Worm (Caenorhabditis elegans) whole organism, L4 larva: ENCODE measurements around the gene str-73.
A peak's percentile ranks its signal among the peaks of the same experiment; 100 is the strongest.

Experiments
- Y48G9A.11 ChIP-seq: fragments of 200-800 bp; sonication (Bioruptor generic); IDR thresholded peaks from 2 replicates; pipeline ENCODE4 v1.3.6; 2022; ENCODE audit warnings: missing genetic modification reagents, missing genetic modification characterization, missing compliant biosample characterization
- ceh-82 ChIP-seq: sonication (generic microtip); optimal IDR thresholded peaks from 2 replicates; lab custom pipeline; 2017; ENCODE audit warnings: missing biosample characterization, missing genetic modification characterization
- dmd-6 ChIP-seq: fragments of 200-800 bp; sonication (Bioruptor generic); IDR thresholded peaks from 2 replicates; pipeline ENCODE4 v1.3.6; 2022; ENCODE audit warnings: missing genetic modification reagents, missing genetic modification characterization, missing compliant biosample characterization
- duxl-1 ChIP-seq: sonication (generic microtip); optimal IDR thresholded peaks from 2 replicates; lab custom pipeline; 2016; ENCODE audit warnings: mild to moderate bottlenecking, missing genetic modification characterization, moderate library complexity, missing compliant biosample characterization; ENCODE audit not compliant: poor library complexity
- lim-7 ChIP-seq: fragments of 200-800 bp; sonication (Bioruptor generic); IDR thresholded peaks from 2 replicates; pipeline ENCODE4 v1.3.6; 2022; ENCODE audit warnings: missing genetic modification characterization, missing compliant biosample characterization
- mxl-3 ChIP-seq: fragments of 200-800 bp; sonication (Bioruptor generic); optimal IDR thresholded peaks from 2 replicates; lab custom pipeline; 2018; ENCODE audit warnings: mild to moderate bottlenecking, missing genetic modification characterization, missing compliant biosample characterization
- nhr-76 ChIP-seq: fragments of 150-350 bp; optimal IDR thresholded peaks from 2 replicates; lab custom pipeline; 2014; ENCODE audit warnings: missing biosample characterization, missing genetic modification characterization
- nhr-77 ChIP-seq: fragments of 150-350 bp; optimal IDR thresholded peaks from 2 replicates; lab custom pipeline; 2014; ENCODE audit warnings: missing biosample characterization, missing genetic modification characterization
- php-3 ChIP-seq: fragments of 200-800 bp; sonication (Bioruptor generic); IDR thresholded peaks from 2 replicates; pipeline ENCODE4 v1.3.6; 2022; ENCODE audit warnings: missing genetic modification reagents, missing genetic modification characterization, missing compliant biosample characterization
- rbr-2 ChIP-seq: sonication (generic microtip); optimal IDR thresholded peaks from 2 replicates; lab custom pipeline; 2016; ENCODE audit warnings: missing genotype, missing genetic modification characterization, missing compliant biosample characterization
- snpc-1.2 ChIP-seq: fragments of 200-800 bp; sonication (Bioruptor generic); IDR thresholded peaks from 2 replicates; pipeline ENCODE4 v1.3.6; 2022; ENCODE audit warnings: missing genetic modification reagents, missing genetic modification characterization, missing compliant biosample characterization
- spr-1 ChIP-seq: sonication (generic microtip); optimal IDR thresholded peaks from 2 replicates; lab custom pipeline; 2016; ENCODE audit warnings: mild to moderate bottlenecking, missing genetic modification characterization, missing compliant biosample characterization
- unc-62 ChIP-seq, 3 experiments: fragments of 150-350 bp in 1 of 3; sonication (generic microtip); optimal IDR thresholded peaks in 2 of 3; peaks in 1 of 3; 1 replicate in 1 of 3; 2 replicates in 2 of 3; lab custom pipeline; 2014 to 2017; ENCODE audit warnings: missing biosample characterization in 3 of 3, missing genetic modification characterization in 3 of 3, missing genetic modification reagents in 3 of 3, missing genotype in 1 of 3
- vab-7 ChIP-seq: fragments of 200-800 bp; sonication (Bioruptor generic); IDR thresholded peaks from 2 replicates; pipeline ENCODE4 v1.3.6; 2022; ENCODE audit warnings: missing genetic modification reagents, missing genetic modification characterization, missing compliant biosample characterization

str-73 gene

ce11 chrV:16470916-16471315, 40.9 kb downstream of the str-73 start, which contains the start of gene srh-138:
Gene srh-138 (minus strand): TSS chrV:16471016.
- TF ChIP-seq spr-1 (tag; lab: Kevin White, UChicago), result no peak
- TF ChIP-seq ceh-82 (tag; lab: Kevin White, UChicago), result no peak
- TF ChIP-seq snpc-1.2, result no peak
- no peak for TF ChIP-seq nhr-77 (tag; lab: Kevin White, UChicago)

DNA sequence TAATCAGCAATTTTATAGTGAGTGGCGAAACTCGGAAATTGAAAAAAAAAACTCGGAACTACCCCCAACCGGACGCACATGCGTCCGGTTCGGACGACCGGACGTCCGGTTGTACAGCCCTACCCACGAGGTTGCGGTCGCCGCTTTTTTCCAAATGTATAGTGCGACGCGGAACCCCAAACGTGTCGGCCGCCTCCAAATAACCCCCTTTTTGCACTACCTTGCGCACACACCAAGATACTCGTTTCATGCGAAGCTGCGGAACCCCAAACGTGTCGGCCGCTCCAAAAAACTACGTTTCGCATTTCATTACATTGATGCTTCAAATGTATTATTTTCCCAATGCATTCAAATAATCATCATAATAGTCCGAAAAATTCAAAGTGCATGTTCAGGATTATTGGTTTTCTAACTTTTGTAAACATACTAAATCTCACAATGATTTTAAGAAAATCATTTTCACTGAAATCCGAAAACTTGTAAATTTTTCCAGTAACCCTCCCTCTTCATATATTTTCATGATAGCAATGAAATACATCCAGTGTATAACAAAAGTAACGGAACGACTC, 42.0 kb downstream of the str-73 start, which contains the start of gene srw-35:
Gene srw-35 (plus strand): TSS at position 519 of the 569 bp plus-strand sequence.
- TF ChIP-seq mxl-3, result no peak
- TF ChIP-seq Y48G9A.11 (GFP tag; lab: Robert Waterston, UW), result no peak
- TF ChIP-seq php-3 (GFP tag; lab: Robert Waterston, UW), result 0 out of 2 replicates have a peak, but pooled peaks have one; percentile 19

- TF ChIP-seq lim-7 (GFP tag; lab: Robert Waterston, UW) (peak; percentile 59; the same call in 1 of the 2 replicates), dmd-6 (0 out of 2 replicates have a peak, but pooled peaks have one; percentile 20), vab-7 (GFP tag; lab: Robert Waterston, UW) (peak; percentile 41; the same call in 1 of the 2 replicates)
These were observed 44.6 kb downstream of the str-73 start for ce11 chrV:16474686-16475085.

DNA sequence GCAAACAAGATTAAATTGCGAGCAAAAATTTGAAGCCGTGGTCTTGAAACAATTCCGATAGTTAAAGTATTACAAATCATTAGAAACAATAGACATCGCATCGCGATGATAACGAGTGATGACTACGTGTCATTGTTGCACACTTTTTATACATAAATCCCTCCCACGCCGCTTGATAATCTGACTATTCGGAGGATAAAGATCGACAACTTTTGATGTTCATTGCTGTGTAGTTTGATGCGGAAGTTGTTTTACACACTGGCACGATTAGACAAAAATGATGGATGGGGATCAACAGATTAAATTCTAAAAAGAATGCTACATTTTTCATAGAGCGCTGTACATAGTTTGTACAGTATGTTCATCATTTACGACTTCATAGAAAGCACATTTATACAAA, 49.2 kb downstream of the str-73 start, which contains the start of gene T08G3.11:
Gene T08G3.11 (minus strand): TSS at position 101 of the 400 bp plus-strand sequence.
- no peak for TF ChIP-seq duxl-1 (tag; lab: Kevin White, UChicago)
- TF ChIP-seq nhr-76, result no peak
- peak in 1 of 2 experiments; percentile 67 for TF ChIP-seq unc-62 (GFP tag; optimal IDR thresholded peaks at IDR 0.05 in 1 of 2; lab: Kevin White, UChicago)
- no peak for TF ChIP-seq unc-62 (tag; optimal IDR thresholded peaks at IDR 0.05; lab: Kevin White, UChicago)

DNA sequence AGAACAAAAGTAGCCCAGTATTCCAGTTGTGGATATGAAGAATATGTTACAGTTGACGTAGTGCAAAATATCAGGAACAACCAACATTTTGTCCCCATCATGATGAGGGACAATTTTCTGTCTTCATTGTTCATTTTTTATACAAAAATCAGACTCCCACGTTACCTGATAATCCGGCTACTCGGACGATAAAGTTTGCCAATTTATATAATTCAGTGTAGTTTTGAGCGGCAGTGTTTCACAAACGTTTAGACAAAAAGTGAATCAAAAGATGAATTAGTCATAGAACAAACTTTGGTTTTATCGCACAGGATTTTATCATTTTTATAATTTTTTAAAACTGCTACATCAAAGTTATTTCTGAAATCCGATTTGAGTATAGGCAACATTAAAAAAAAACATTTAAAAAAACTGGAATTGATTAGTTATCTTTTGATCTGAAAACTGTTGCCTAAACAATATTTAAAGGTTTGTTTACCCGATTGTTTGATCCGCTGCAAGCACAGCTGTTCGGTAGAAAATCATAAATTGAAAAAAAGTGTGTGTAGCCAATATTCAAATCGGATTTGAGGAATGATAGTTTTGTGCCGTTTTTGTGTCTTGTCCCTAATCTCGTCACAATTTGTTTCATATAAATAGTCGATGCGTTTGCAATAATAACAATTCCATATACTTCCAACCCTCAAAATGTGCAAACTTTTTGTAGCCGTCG, 51.0 kb downstream of the str-73 start, which contains the start of the genes F57E7.4 and spig-6:
Gene F57E7.4 (minus strand): TSS at position 101 of the 712 bp plus-strand sequence.
Gene spig-6 (plus strand): TSS at position 662 of the 712 bp plus-strand sequence.
- TF ChIP-seq unc-62 (GFP tag; optimal IDR thresholded peaks at IDR 0.05 in 1 of 2; lab: Kevin White, UChicago) (peak in 1 of 2 experiments; percentile 68), unc-62 (tag; optimal IDR thresholded peaks at IDR 0.05; lab: Kevin White, UChicago) (no peak), rbr-2 (no peak)
